Fruit fly (Drosophila melanogaster): ENCODE results near the gene CG42371.
A peak's percentile ranks its signal among the peaks of the same experiment; 100 is the strongest.

The CG42371 gene

dm6 chr2L:2236722-2237121, 19.7 kb upstream of the CG42371 start, which contains the start of gene Sec24CD (continued):
- no peak for TF ChIP-seq pum (GFP tag; optimal IDR thresholded peaks at IDR 0.05)
- TF ChIP-seq ash1 (GFP tag; optimal IDR thresholded peaks at IDR 0.05), result no peak
- no peak for TF ChIP-seq Hr78 (GFP tag; optimal IDR thresholded peaks at IDR 0.05)
- TF ChIP-seq CG9817 (tag; optimal IDR thresholded peaks at IDR 0.05), result no peak
- TF ChIP-seq fd96Cb (tag; optimal IDR thresholded peaks at IDR 0.05), result no peak
- TF ChIP-seq CG1233 (GFP tag; optimal IDR thresholded peaks at IDR 0.05), result no peak
- TF ChIP-seq bcd (GFP tag; optimal IDR thresholded peaks at IDR 0.05), result no peak
- TF ChIP-seq CG11093 (GFP tag; IDR thresholded peaks at IDR 0.05), result no peak
- no peak for TF ChIP-seq mirr (GFP tag; optimal IDR thresholded peaks at IDR 0.05)
- TF ChIP-seq CG8359 (GFP tag; optimal IDR thresholded peaks at IDR 0.05; ENCODE audit: borderline replicate concordance), result no peak
- TF ChIP-seq CG11696 (GFP tag; IDR thresholded peaks at IDR 0.05), result no peak
- no peak for TF ChIP-seq Dek (tag; optimal IDR thresholded peaks at IDR 0.05)
- no peak for TF ChIP-seq CG9932 (GFP tag; IDR thresholded peaks at IDR 0.05)
- no peak for TF ChIP-seq en (GFP tag; optimal IDR thresholded peaks at IDR 0.05)
- TF ChIP-seq sob (GFP tag; IDR thresholded peaks at IDR 0.05), result no peak
- no peak for TF ChIP-seq kah (GFP tag; optimal IDR thresholded peaks at IDR 0.05)
- TF ChIP-seq CG1832 (GFP tag; optimal IDR thresholded peaks at IDR 0.05), result no peak
- no peak for TF ChIP-seq peb (GFP tag; IDR thresholded peaks at IDR 0.05)
- TF ChIP-seq CG18599 (GFP tag; optimal IDR thresholded peaks at IDR 0.05), result no peak
- no peak for TF ChIP-seq C15 (GFP tag; IDR thresholded peaks at IDR 0.05)
- peak; percentile 19 for TF ChIP-seq CG33557 (GFP tag; optimal IDR thresholded peaks at IDR 0.05)
- TF ChIP-seq dysf (GFP tag; IDR thresholded peaks at IDR 0.05), result no peak
- TF ChIP-seq E2f1 (GFP tag; IDR thresholded peaks at IDR 0.05), result no peak
- no peak for TF ChIP-seq Deaf1 (tag; optimal IDR thresholded peaks at IDR 0.05)
- TF ChIP-seq seq (GFP tag; IDR thresholded peaks at IDR 0.05), result no peak
- no peak for TF ChIP-seq CG8089 (GFP tag; optimal IDR thresholded peaks at IDR 0.05)
- TF ChIP-seq prd (optimal IDR thresholded peaks at IDR 0.05), result no peak
- no peak for TF ChIP-seq prd (GFP tag; IDR thresholded peaks at IDR 0.05)
- TF ChIP-seq Elba2 (GFP tag; optimal IDR thresholded peaks at IDR 0.05), result no peak
- TF ChIP-seq btn (GFP tag; optimal IDR thresholded peaks at IDR 0.05), result no peak
- no peak for TF ChIP-seq sug (tag; optimal IDR thresholded peaks at IDR 0.05)
- no peak for TF ChIP-seq trh (GFP tag; optimal IDR thresholded peaks at IDR 0.05)
- TF ChIP-seq nau (GFP tag; optimal IDR thresholded peaks at IDR 0.05), result no peak
- TF ChIP-seq CG1024 (GFP tag; IDR thresholded peaks at IDR 0.05), result no peak
- TF ChIP-seq CG11398 (GFP tag; optimal IDR thresholded peaks at IDR 0.05), result no peak
- TF ChIP-seq lov (optimal IDR thresholded peaks at IDR 0.05), result no peak
- no peak for TF ChIP-seq lov (GFP tag; IDR thresholded peaks at IDR 0.05)
- TF ChIP-seq CG17612 (GFP tag; IDR thresholded peaks at IDR 0.05), result no peak
- TF ChIP-seq CG10209 (GFP tag; optimal IDR thresholded peaks at IDR 0.05), result no peak
- no peak for TF ChIP-seq CG2875 (GFP tag; optimal IDR thresholded peaks at IDR 0.05)
- TF ChIP-seq slbo (GFP tag; IDR thresholded peaks at IDR 0.05), result no peak
- TF ChIP-seq CG12155 (GFP tag; optimal IDR thresholded peaks at IDR 0.05), result no peak
- TF ChIP-seq org-1 (GFP tag; optimal IDR thresholded peaks at IDR 0.05), result no peak
- TF ChIP-seq shn (GFP tag; optimal IDR thresholded peaks at IDR 0.05), result no peak
- no peak for TF ChIP-seq Six4 (GFP tag; optimal IDR thresholded peaks at IDR 0.05)
- no peak for TF ChIP-seq Nf-YA (GFP tag; IDR thresholded peaks at IDR 0.05)
- no peak for TF ChIP-seq CG8388 (GFP tag; optimal IDR thresholded peaks at IDR 0.05)
- no peak for TF ChIP-seq Oli (tag; optimal IDR thresholded peaks at IDR 0.05)
- no peak for TF ChIP-seq eyg (GFP tag; optimal IDR thresholded peaks at IDR 0.05)
- TF ChIP-seq NC2β (GFP tag; optimal IDR thresholded peaks at IDR 0.05), result no peak
- no peak for TF ChIP-seq CG15073 (GFP tag; optimal IDR thresholded peaks at IDR 0.05)
- TF ChIP-seq Max (GFP tag; optimal IDR thresholded peaks at IDR 0.05), result no peak
- no peak for TF ChIP-seq CHES-1-like (GFP tag; optimal IDR thresholded peaks at IDR 0.05)

All from whole organism, embryonic.